Fruit fly (Drosophila melanogaster) whole organism, prepupa: ENCODE measurements around the gene CG44422.

Experiments used
- Blimp-1 ChIP-seq: fragments of 200-800 bp; sonication (Bioruptor generic); optimal IDR thresholded peaks from 3 replicates; lab custom pipeline; 2017; ENCODE audit warnings: missing biosample characterization, missing genetic modification characterization, mild to moderate bottlenecking, moderate library complexity, missing genetic modification reagents
- CG10631 ChIP-seq: fragments of 200-800 bp; sonication (Bioruptor generic); optimal IDR thresholded peaks from 2 replicates; lab custom pipeline; 2016; ENCODE audit warnings: missing biosample characterization, missing genetic modification characterization
- CG10669 ChIP-seq: fragments of 200-800 bp; sonication (Bioruptor generic); optimal IDR thresholded peaks from 3 replicates; lab custom pipeline; 2018; ENCODE audit warnings: missing biosample characterization, mild to moderate bottlenecking, missing genetic modification characterization, moderate library complexity
- CG11762 ChIP-seq: fragments of 200-800 bp; sonication (Bioruptor generic); optimal IDR thresholded peaks from 3 replicates; lab custom pipeline; 2016; ENCODE audit warnings: missing biosample characterization, missing genetic modification characterization; ENCODE audit not compliant: insufficient read depth
- CG11902 ChIP-seq: fragments of 200-800 bp; sonication (Bioruptor generic); optimal IDR thresholded peaks from 3 replicates; lab custom pipeline; 2016; ENCODE audit warnings: missing biosample characterization, missing genetic modification characterization
- CG16779 ChIP-seq: fragments of 200-800 bp; sonication (Bioruptor generic); optimal IDR thresholded peaks from 3 replicates; lab custom pipeline; 2017; ENCODE audit warnings: missing biosample characterization, mild to moderate bottlenecking, missing genetic modification characterization
- CG3032 ChIP-seq: fragments of 200-800 bp; optimal IDR thresholded peaks from 2 replicates; lab custom pipeline; 2019; ENCODE audit warnings: missing biosample characterization, mild to moderate bottlenecking, missing genetic modification characterization, moderate library complexity
- CG31627 ChIP-seq: fragments of 200-800 bp; sonication (Bioruptor generic); optimal IDR thresholded peaks from 3 replicates; lab custom pipeline; 2016; ENCODE audit warnings: missing biosample characterization, missing genetic modification characterization
- CG34406 ChIP-seq: fragments of 200-800 bp; sonication (Bioruptor generic); optimal IDR thresholded peaks from 3 replicates; lab custom pipeline; 2016; ENCODE audit warnings: missing biosample characterization, missing genetic modification characterization
- CG4318 ChIP-seq: fragments of 200-800 bp; sonication (Bioruptor generic); optimal IDR thresholded peaks from 3 replicates; lab custom pipeline; 2017; ENCODE audit warnings: missing biosample characterization, mild to moderate bottlenecking, missing genetic modification characterization
- CG6163 ChIP-seq: fragments of 200-800 bp; sonication (Bioruptor generic); IDR thresholded peaks from 3 replicates; pipeline ENCODE4 v1.3.6; 2022; ENCODE audit warnings: missing biosample characterization, missing genetic modification characterization
- CG6276 ChIP-seq: fragments of 200-800 bp; sonication (Bioruptor generic); optimal IDR thresholded peaks from 2 replicates; lab custom pipeline; 2017; ENCODE audit warnings: missing biosample characterization, mild to moderate bottlenecking, missing genetic modification characterization
- CG6792 ChIP-seq: fragments of 200-800 bp; sonication (Bioruptor generic); optimal IDR thresholded peaks from 3 replicates; lab custom pipeline; 2016; ENCODE audit warnings: missing biosample characterization, missing genetic modification characterization
- CG8119 ChIP-seq: fragments of 200-800 bp; sonication (Bioruptor generic); IDR thresholded peaks from 3 replicates; pipeline ENCODE4 v1.3.6; 2022; ENCODE audit warnings: missing biosample characterization, missing genetic modification characterization
- Eip93F ChIP-seq: fragments of 200-800 bp; sonication (Bioruptor generic); optimal IDR thresholded peaks from 2 replicates; lab custom pipeline; 2016; ENCODE audit warnings: missing biosample characterization, mild to moderate bottlenecking, missing genetic modification characterization
- Ets96B ChIP-seq: fragments of 200-800 bp; optimal IDR thresholded peaks from 2 replicates; lab custom pipeline; 2019; ENCODE audit warnings: missing biosample characterization, mild to moderate bottlenecking, missing genetic modification characterization, moderate library complexity
- Hr38 ChIP-seq: sonication (Bioruptor generic); optimal IDR thresholded peaks from 2 replicates; lab custom pipeline; 2016; ENCODE audit warnings: missing biosample characterization, missing genetic modification characterization
- Hr39 ChIP-seq: fragments of 200-800 bp; sonication (Bioruptor generic); optimal IDR thresholded peaks from 2 replicates; lab custom pipeline; 2016; ENCODE audit warnings: missing biosample characterization, missing genetic modification characterization
- OdsH ChIP-seq: fragments of 200-800 bp; sonication (Bioruptor generic); optimal IDR thresholded peaks from 3 replicates; lab custom pipeline; 2016; ENCODE audit warnings: missing biosample characterization, missing genetic modification characterization
- Smox ChIP-seq: fragments of 200-800 bp; sonication (Bioruptor generic); optimal IDR thresholded peaks from 3 replicates; lab custom pipeline; 2016; ENCODE audit warnings: missing biosample characterization, missing genetic modification characterization
- Sox14 ChIP-seq: fragments of 200-800 bp; sonication (Bioruptor generic); optimal IDR thresholded peaks from 3 replicates; lab custom pipeline; 2016; ENCODE audit warnings: missing biosample characterization, missing genetic modification characterization
- Sox15 ChIP-seq: fragments of 200-800 bp; sonication (Bioruptor generic); optimal IDR thresholded peaks from 3 replicates; lab custom pipeline; 2016; ENCODE audit warnings: missing biosample characterization, missing genetic modification characterization
- achi ChIP-seq: fragments of 200-800 bp; sonication (Bioruptor generic); optimal IDR thresholded peaks from 3 replicates; lab custom pipeline; 2016; ENCODE audit warnings: missing biosample characterization, missing genetic modification characterization
- cyc ChIP-seq: fragments of 200-800 bp; sonication (Bioruptor generic); optimal IDR thresholded peaks from 3 replicates; lab custom pipeline; 2016; ENCODE audit warnings: missing biosample characterization, missing genetic modification characterization
- dac ChIP-seq: fragments of 200-800 bp; sonication (Bioruptor generic); optimal IDR thresholded peaks from 2 replicates; lab custom pipeline; 2017; ENCODE audit warnings: missing biosample characterization, mild to moderate bottlenecking, missing genetic modification characterization
- esn ChIP-seq: fragments of 200-800 bp; sonication (Bioruptor generic); optimal IDR thresholded peaks from 2 replicates; lab custom pipeline; 2016; ENCODE audit warnings: missing biosample characterization, mild to moderate bottlenecking, missing genetic modification characterization, moderate library complexity
- fd59A ChIP-seq: fragments of 200-800 bp; sonication (Bioruptor generic); optimal IDR thresholded peaks from 2 replicates; lab custom pipeline; 2017; ENCODE audit warnings: missing biosample characterization, mild to moderate bottlenecking, missing genetic modification characterization, missing genetic modification reagents
- fd85E ChIP-seq: fragments of 200-800 bp; sonication (Bioruptor generic); optimal IDR thresholded peaks from 3 replicates; lab custom pipeline; 2016; ENCODE audit warnings: missing biosample characterization, missing genetic modification characterization
- fkh ChIP-seq: fragments of 200-800 bp; sonication (Bioruptor generic); optimal IDR thresholded peaks from 3 replicates; lab custom pipeline; 2017; ENCODE audit warnings: missing biosample characterization, mild to moderate bottlenecking, missing genetic modification characterization, moderate library complexity
- salr ChIP-seq, 2 experiments: fragments of 200-800 bp; sonication (Bioruptor generic); optimal IDR thresholded peaks; 3 replicates each; lab custom pipeline; 2016 to 2018; ENCODE audit warnings: missing biosample characterization in 2 of 2, missing genetic modification characterization in 2 of 2, mild to moderate bottlenecking in 1 of 2
- svp ChIP-seq: fragments of 200-800 bp; sonication (Bioruptor generic); peaks from one replicate; lab custom pipeline; 2016; ENCODE audit warnings: missing biosample characterization, missing genetic modification characterization
- topi ChIP-seq: fragments of 200-800 bp; sonication (Bioruptor generic); optimal IDR thresholded peaks from 3 replicates; lab custom pipeline; 2016; ENCODE audit warnings: missing biosample characterization, missing genetic modification characterization

Gene CG44422

dm6 chrX:11284993-11285392 lies 17.6 kb downstream of the CG44422 start:
- TF ChIP-seq CG3032 (tag; lab: Kevin White, UChicago) (no peak), topi (GFP tag; lab: Kevin White, UChicago) (no peak), achi (GFP tag; lab: Kevin White, UChicago) (no peak), esn (GFP tag; lab: Kevin White, UChicago) (no peak), CG6163 (no peak), CG10669 (GFP tag; lab: Kevin White, UChicago) (no peak), Smox (GFP tag; lab: Kevin White, UChicago) (no peak), fd85E (GFP tag; lab: Kevin White, UChicago) (no peak), CG11762 (no peak), OdsH (GFP tag; lab: Kevin White, UChicago) (no peak), Blimp-1 (no peak), fd59A (GFP tag; lab: Kevin White, UChicago) (no peak), salr (GFP tag; optimal IDR thresholded peaks at IDR 0.05; lab: Kevin White, UChicago) (no peak)

- no peak for TF ChIP-seq dac
- TF ChIP-seq CG11762, result no peak
- no peak for TF ChIP-seq CG16779 (tag; lab: Kevin White, UChicago)
- TF ChIP-seq Blimp-1, result no peak
- no peak for TF ChIP-seq Hr39 (GFP tag; lab: Kevin White, UChicago)
- TF ChIP-seq CG6792 (GFP tag; lab: Kevin White, UChicago), result no peak
- no peak for TF ChIP-seq CG10631 (GFP tag; lab: Kevin White, UChicago)
- no peak for TF ChIP-seq CG8119 (GFP tag; lab: Robert Waterston, UW)
- TF ChIP-seq Hr38 (GFP tag; lab: Kevin White, UChicago), result no peak
- no peak for TF ChIP-seq cyc (GFP tag; lab: Kevin White, UChicago)
- TF ChIP-seq svp (GFP tag; lab: Kevin White, UChicago), result no peak
- TF ChIP-seq, all 60 proteins: peak for 0
Observed at dm6 chrX:11283570-11283969, 19.0 kb downstream of the CG44422 start.

- TF ChIP-seq CG8119 (GFP tag; lab: Robert Waterston, UW), result no peak
- no peak for TF ChIP-seq CG10631 (GFP tag; lab: Kevin White, UChicago)
- TF ChIP-seq CG6276 (GFP tag; lab: Kevin White, UChicago), result no peak
- no peak for TF ChIP-seq CG4318
- no peak for TF ChIP-seq Ets96B (tag; lab: Kevin White, UChicago)
- TF ChIP-seq fd59A (GFP tag; lab: Kevin White, UChicago), result no peak
- TF ChIP-seq CG11762, result no peak
- TF ChIP-seq Eip93F, result no peak
- no peak for TF ChIP-seq Sox15
- no peak for TF ChIP-seq svp (GFP tag; lab: Kevin White, UChicago)
- TF ChIP-seq dac, result no peak
- TF ChIP-seq Smox (GFP tag; lab: Kevin White, UChicago), result no peak
- TF ChIP-seq CG34406, result no peak
- TF ChIP-seq, all 60 proteins: peak for 0
Observed at dm6 chrX:11247936-11248335, 54.6 kb downstream of the CG44422 start, which contains the start of gene CG15198. Gene CG15198, plus strand, starts transcription at chrX:11248236.

dm6 chrX:11203104-11203503 lies 99.5 kb downstream of the CG44422 start:
- TF ChIP-seq svp (GFP tag; lab: Kevin White, UChicago), result no peak
- no peak for TF ChIP-seq salr (GFP tag; optimal IDR thresholded peaks at IDR 0.05; lab: Kevin White, UChicago)
- no peak for TF ChIP-seq OdsH (GFP tag; lab: Kevin White, UChicago)
- no peak for TF ChIP-seq fkh (GFP tag; lab: Kevin White, UChicago)
- TF ChIP-seq Hr39 (GFP tag; lab: Kevin White, UChicago), result no peak
- TF ChIP-seq Sox15, result no peak
- no peak for TF ChIP-seq CG11902 (GFP tag; lab: Kevin White, UChicago)
- TF ChIP-seq fd85E (GFP tag; lab: Kevin White, UChicago), result no peak
- no peak for TF ChIP-seq Smox (GFP tag; lab: Kevin White, UChicago)
- no peak for TF ChIP-seq CG10669 (GFP tag; lab: Kevin White, UChicago)

dm6 chrX:11201948-11202347 lies 100.6 kb downstream of the CG44422 start, which contains the start of gene CG11106:
Gene CG11106, plus strand, starts transcription at chrX:11202248.
- no peak for TF ChIP-seq CG10669 (GFP tag; lab: Kevin White, UChicago)
- TF ChIP-seq OdsH (GFP tag; lab: Kevin White, UChicago), result no peak
- TF ChIP-seq CG31627, result no peak
- no peak for TF ChIP-seq CG6163
- no peak for TF ChIP-seq Sox14 (GFP tag; lab: Kevin White, UChicago)
